Fruit fly (Drosophila melanogaster) whole organism, adult: ENCODE data around the gene CG15203.

Source experiments
- CG12768 ChIP-seq: fragments of 200-800 bp; sonication (Bioruptor generic); optimal IDR thresholded peaks from 2 replicates; lab custom pipeline; 2017; ENCODE audit warnings: missing biosample characterization, missing genetic modification characterization, mild to moderate bottlenecking, moderate library complexity, missing genetic modification reagents
- Hr96 ChIP-seq: fragments of 200-800 bp; sonication (Bioruptor generic); optimal IDR thresholded peaks from 2 replicates; lab custom pipeline; 2016; ENCODE audit warnings: missing biosample characterization, missing genetic modification characterization

- TF ChIP-seq CG12768 (GFP tag; lab: Kevin White, UChicago) (no peak), Hr96 (GFP tag; lab: Kevin White, UChicago) (no peak)
These were observed 26.6 kb upstream of the CG15203 start, which contains the start of gene vex for dm6 chrX:11039788-11040187.
